Fruit fly (Drosophila melanogaster): ENCODE data around the gene Glg1.

Glg1 gene

dm6 chr3L:21458736-21459135 lies 48.6 kb downstream of the Glg1 start:
- TF ChIP-seq h (optimal IDR thresholded peaks at IDR 0.05) = no peak
- no peak for TF ChIP-seq Sin3A (optimal IDR thresholded peaks at IDR 0.05)
- no peak for TF ChIP-seq insv (optimal IDR thresholded peaks at IDR 0.05)
- TF ChIP-seq psq (optimal IDR thresholded peaks at IDR 0.05) = no peak
- no peak for TF ChIP-seq ttk (optimal IDR thresholded peaks at IDR 0.05)
- no peak for TF ChIP-seq Myc (optimal IDR thresholded peaks at IDR 0.05)

dm6 chr3L:21455196-21455595 lies 52.1 kb downstream of the Glg1 start:
- TF ChIP-seq Myc (optimal IDR thresholded peaks at IDR 0.05) (no peak), h (optimal IDR thresholded peaks at IDR 0.05) (no peak), Sin3A (optimal IDR thresholded peaks at IDR 0.05) (no peak), insv (optimal IDR thresholded peaks at IDR 0.05) (no peak), ttk (optimal IDR thresholded peaks at IDR 0.05) (no peak), psq (optimal IDR thresholded peaks at IDR 0.05) (no peak)

- no peak for TF ChIP-seq insv (optimal IDR thresholded peaks at IDR 0.05)
- no peak for TF ChIP-seq Sin3A (optimal IDR thresholded peaks at IDR 0.05)
- no peak for TF ChIP-seq h (optimal IDR thresholded peaks at IDR 0.05)
- no peak for TF ChIP-seq psq (optimal IDR thresholded peaks at IDR 0.05)
- no peak for TF ChIP-seq Myc (optimal IDR thresholded peaks at IDR 0.05)
- TF ChIP-seq ttk (optimal IDR thresholded peaks at IDR 0.05) = no peak
Measured at dm6 chr3L:21453623-21454022, 53.7 kb downstream of the Glg1 start.

dm6 chr3L:21450486-21450885 lies 56.9 kb downstream of the Glg1 start:
- TF ChIP-seq psq (optimal IDR thresholded peaks at IDR 0.05) = no peak
- TF ChIP-seq Myc (optimal IDR thresholded peaks at IDR 0.05) = no peak
- no peak for TF ChIP-seq Sin3A (optimal IDR thresholded peaks at IDR 0.05)
- TF ChIP-seq insv (optimal IDR thresholded peaks at IDR 0.05) = no peak
- no peak for TF ChIP-seq h (optimal IDR thresholded peaks at IDR 0.05)
- no peak for TF ChIP-seq ttk (optimal IDR thresholded peaks at IDR 0.05)

DNA sequence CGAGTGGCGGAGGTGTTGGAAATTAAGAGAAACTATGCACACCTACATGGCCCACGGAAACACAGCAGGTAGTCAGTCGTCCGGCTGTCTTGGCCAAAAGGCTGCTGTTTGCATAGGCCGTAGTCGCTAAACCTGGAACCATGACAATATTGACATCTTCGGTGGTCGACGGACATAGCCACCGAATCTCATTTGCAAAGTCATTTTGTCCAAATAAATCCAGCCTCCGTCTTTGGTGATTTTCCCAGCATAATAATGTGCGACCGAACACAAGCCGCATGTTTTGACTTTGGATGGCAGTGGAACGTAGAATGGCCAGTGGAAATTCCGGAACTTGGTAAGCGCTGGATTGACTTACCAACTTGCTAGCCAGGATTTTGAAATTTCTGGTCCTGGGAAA lies 58.0 kb downstream of the Glg1 start:
- TF ChIP-seq Myc (optimal IDR thresholded peaks at IDR 0.05) = no peak
- no peak for TF ChIP-seq insv (optimal IDR thresholded peaks at IDR 0.05)
- no peak for TF ChIP-seq h (optimal IDR thresholded peaks at IDR 0.05)
- TF ChIP-seq Sin3A (optimal IDR thresholded peaks at IDR 0.05) = no peak
- no peak for TF ChIP-seq ttk (optimal IDR thresholded peaks at IDR 0.05)
- no peak for TF ChIP-seq psq (optimal IDR thresholded peaks at IDR 0.05)
